Worm (Caenorhabditis elegans): ENCODE data around the gene T11G6.4.

T11G6.4 gene

DNA sequence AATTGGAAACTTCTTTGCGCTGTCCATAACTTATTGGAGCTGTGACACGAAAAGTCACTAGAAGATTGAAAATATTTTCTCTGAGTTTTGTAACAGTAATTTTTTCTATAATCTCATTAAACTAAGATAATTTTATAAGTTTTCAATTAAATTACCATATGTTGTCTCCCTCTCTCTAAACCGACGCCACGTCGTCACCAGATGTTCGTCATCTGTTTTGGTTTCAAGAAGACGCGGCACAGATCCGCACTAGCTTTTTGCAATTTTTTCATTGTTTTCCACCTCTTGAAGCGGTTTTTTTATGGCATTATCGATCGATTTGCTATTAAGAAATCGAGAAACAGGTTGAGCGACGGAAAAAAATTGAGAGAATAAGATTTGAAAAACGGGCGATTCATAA, 47.8 kb downstream of the T11G6.4 start:
- no peak for TF ChIP-seq egl-44 (GFP tag; IDR thresholded peaks at IDR 0.05)
- no peak for TF ChIP-seq lin-40 (tag; optimal IDR thresholded peaks at IDR 0.05)
- TF ChIP-seq ztf-26 (tag; optimal IDR thresholded peaks at IDR 0.05) = no peak
- no peak for TF ChIP-seq ztf-22 (GFP tag; optimal IDR thresholded peaks at IDR 0.05)
- TF ChIP-seq cebp-2 (GFP tag; IDR thresholded peaks at IDR 0.05) = no peak
- no peak for TF ChIP-seq F52B5.7 (tag; optimal IDR thresholded peaks at IDR 0.05)
- TF ChIP-seq hlh-12 (tag; optimal IDR thresholded peaks at IDR 0.05) = no peak
- TF ChIP-seq mel-28 (tag; optimal IDR thresholded peaks at IDR 0.05; ENCODE audit: borderline replicate concordance) = no peak
- TF ChIP-seq lin-35 (GFP tag; optimal IDR thresholded peaks at IDR 0.05) = no peak
- no peak for TF ChIP-seq ets-4 (GFP tag; optimal IDR thresholded peaks at IDR 0.05)
- TF ChIP-seq mes-4 (tag; optimal IDR thresholded peaks at IDR 0.05) = no peak
- no peak for TF ChIP-seq C17E4.6 (GFP tag; IDR thresholded peaks at IDR 0.05)
- TF ChIP-seq rpc-1 (optimal IDR thresholded peaks at IDR 0.05) = no peak
- TF ChIP-seq rpc-1 (tag; optimal IDR thresholded peaks at IDR 0.05) = no peak
